Worm (Caenorhabditis elegans): ENCODE results near the gene lgc-30.

DNA sequence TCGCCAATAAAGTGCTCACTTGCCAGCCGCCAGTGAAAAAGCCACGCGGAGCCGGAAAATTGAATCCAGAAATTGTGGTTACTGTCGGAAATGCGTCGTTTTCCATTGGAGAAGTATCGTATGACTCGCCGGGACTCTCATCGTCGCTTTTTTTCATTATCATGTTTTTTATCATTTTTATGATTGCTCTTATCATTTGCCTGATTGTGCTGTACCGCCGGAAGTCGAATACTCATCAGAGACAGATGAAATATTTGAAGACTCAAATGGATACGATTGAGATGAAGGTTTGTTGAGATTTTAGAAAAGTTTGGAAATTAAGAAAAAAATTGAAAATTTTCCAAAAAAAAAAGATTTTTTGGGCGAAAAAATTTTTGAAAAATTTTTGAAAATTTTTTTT lies 51.7 kb downstream of the lgc-30 start:
- no peak for TF ChIP-seq nhr-21 (tag; optimal IDR thresholded peaks at IDR 0.05)
- no peak for TF ChIP-seq skn-1 (tag; optimal IDR thresholded peaks at IDR 0.05)
- TF ChIP-seq dmd-4 (tag; optimal IDR thresholded peaks at IDR 0.05): no peak
- no peak for TF ChIP-seq ztf-11 (tag; optimal IDR thresholded peaks at IDR 0.05)
- no peak for TF ChIP-seq snpc-4 (tag; optimal IDR thresholded peaks at IDR 0.05)
- no peak for TF ChIP-seq nhr-77 (tag; optimal IDR thresholded peaks at IDR 0.05)
- no peak for TF ChIP-seq lin-13 (GFP tag; optimal IDR thresholded peaks at IDR 0.05)
- no peak for TF ChIP-seq nhr-237 (tag; optimal IDR thresholded peaks at IDR 0.05)
- TF ChIP-seq R02D3.7 (tag; optimal IDR thresholded peaks at IDR 0.05): no peak
- no peak for TF ChIP-seq elt-1 (tag; optimal IDR thresholded peaks at IDR 0.05)
- TF ChIP-seq gmeb-1 (tag; optimal IDR thresholded peaks at IDR 0.05): no peak
- no peak for TF ChIP-seq nhr-25 (tag; optimal IDR thresholded peaks at IDR 0.05)
- TF ChIP-seq ceh-16 (tag; optimal IDR thresholded peaks at IDR 0.05): no peak
- TF ChIP-seq nhr-10 (tag; optimal IDR thresholded peaks at IDR 0.05): no peak
